Fruit fly (Drosophila melanogaster): ENCODE measurements around the gene RPA2.

The RPA2 gene

DNA sequence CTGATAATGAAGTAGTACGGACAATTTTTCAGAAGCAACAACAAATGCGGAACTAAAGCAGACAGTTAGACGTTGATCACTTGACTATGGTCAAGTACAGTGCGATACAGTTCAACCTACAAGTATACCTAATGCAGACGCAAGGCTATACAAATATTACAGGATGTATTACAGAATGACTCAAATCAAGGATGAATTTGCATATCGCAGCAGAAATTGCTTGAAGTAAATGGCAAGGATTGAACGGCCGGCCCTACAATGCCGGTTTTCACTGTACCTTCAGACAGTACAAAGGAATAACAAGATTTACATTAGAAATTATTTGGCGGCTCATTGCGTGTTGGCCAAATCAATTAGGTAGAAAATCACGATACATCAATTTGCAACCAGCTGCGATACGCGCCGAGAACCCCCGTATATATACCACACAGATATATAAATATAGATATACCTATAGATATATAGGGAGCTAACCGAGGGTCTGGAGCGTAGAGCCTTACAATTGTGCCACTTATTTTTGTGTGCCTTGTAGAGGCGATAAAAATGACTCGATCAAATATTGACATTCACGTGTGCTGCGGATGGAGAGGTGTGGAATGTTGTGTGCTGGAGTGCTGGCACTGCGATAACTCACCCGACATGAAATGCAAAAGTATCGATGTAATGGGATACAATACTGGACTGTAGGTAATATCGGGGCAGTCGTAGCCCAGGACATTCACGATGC is 44.4 kb downstream of the RPA2 start (continued):
- TF ChIP-seq CG31627 (GFP tag; optimal IDR thresholded peaks at IDR 0.05): no peak
- TF ChIP-seq CG11294 (GFP tag; IDR thresholded peaks at IDR 0.05): 0 out of 2 replicates have a peak, but pooled peaks have one; percentile 42
- TF ChIP-seq CG15336 (GFP tag; IDR thresholded peaks at IDR 0.05): peak; percentile 37; the same call in 1 of the 2 replicates

DNA sequence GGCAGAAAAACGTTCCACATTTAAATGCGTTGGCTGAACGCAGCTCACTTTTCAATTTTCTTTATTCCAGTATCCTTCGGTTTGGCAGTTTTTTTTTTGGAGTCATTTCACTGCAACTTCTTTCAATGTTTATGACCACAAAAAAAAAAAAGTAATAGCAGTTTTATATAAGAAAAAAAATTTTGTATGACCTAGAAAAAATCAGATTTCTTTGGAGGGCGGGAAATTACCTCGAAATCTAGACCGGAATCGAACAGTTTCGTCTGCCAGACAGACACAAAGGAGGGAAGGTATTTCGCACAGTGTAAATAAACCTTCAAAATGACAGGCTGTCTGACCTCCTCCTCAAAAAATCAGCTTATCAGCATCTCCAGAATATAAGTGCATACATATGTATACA is 45.5 kb downstream of the RPA2 start:
- TF ChIP-seq CG6276 (GFP tag; optimal IDR thresholded peaks at IDR 0.05) (no peak), net (GFP tag; optimal IDR thresholded peaks at IDR 0.05) (peak; percentile 0), Met (GFP tag; optimal IDR thresholded peaks at IDR 0.05) (peak; percentile 57), CG8632 (GFP tag; optimal IDR thresholded peaks at IDR 0.05) (peak; percentile 31), CG7368 (GFP tag; optimal IDR thresholded peaks at IDR 0.05) (peak; percentile 5), CG15336 (GFP tag; IDR thresholded peaks at IDR 0.05) (no peak), CG32006 (GFP tag; optimal IDR thresholded peaks at IDR 0.05) (no peak), topi (GFP tag; optimal IDR thresholded peaks at IDR 0.05) (peak; percentile 43), Blimp-1 (GFP tag; optimal IDR thresholded peaks at IDR 0.05) (no peak), achi (GFP tag; optimal IDR thresholded peaks at IDR 0.05) (no peak), CG34406 (GFP tag; optimal IDR thresholded peaks at IDR 0.05) (peak; percentile 25), esn (GFP tag; optimal IDR thresholded peaks at IDR 0.05) (peak; percentile 69), acj6 (GFP tag; optimal IDR thresholded peaks at IDR 0.05) (peak; percentile 19), Hr4 (GFP tag; optimal IDR thresholded peaks at IDR 0.05) (no peak), Smox (GFP tag; optimal IDR thresholded peaks at IDR 0.05) (no peak), CG6808 (GFP tag; optimal IDR thresholded peaks at IDR 0.05) (no peak), CG4318 (GFP tag; optimal IDR thresholded peaks at IDR 0.05) (no peak), eg (GFP tag; IDR thresholded peaks at IDR 0.05) (no peak), svp (GFP tag) (peak; percentile 97), Eip78C (GFP tag) (peak; percentile 70), Ets21C (GFP tag; optimal IDR thresholded peaks at IDR 0.05) (peak; percentile 16), Sox15 (GFP tag; optimal IDR thresholded peaks at IDR 0.05) (peak; percentile 12), CG3919 (GFP tag; optimal IDR thresholded peaks at IDR 0.05) (peak; percentile 14), vri (GFP tag; optimal IDR thresholded peaks at IDR 0.05) (peak; percentile 27), CG6792 (GFP tag; optimal IDR thresholded peaks at IDR 0.05) (peak; percentile 26), Sox102F (GFP tag; optimal IDR thresholded peaks at IDR 0.05) (peak; percentile 59), CG8319 (GFP tag; optimal IDR thresholded peaks at IDR 0.05) (peak; percentile 32), Hr39 (GFP tag; optimal IDR thresholded peaks at IDR 0.05) (peak; percentile 56), lz (GFP tag; optimal IDR thresholded peaks at IDR 0.05) (peak; percentile 47), Eip75B (GFP tag; optimal IDR thresholded peaks at IDR 0.05) (peak; percentile 28), pdm3 (GFP tag; optimal IDR thresholded peaks at IDR 0.05) (peak; percentile 42), CG31627 (GFP tag; optimal IDR thresholded peaks at IDR 0.05) (peak; percentile 48), Sox14 (GFP tag; optimal IDR thresholded peaks at IDR 0.05) (peak; percentile 21), cyc (GFP tag; optimal IDR thresholded peaks at IDR 0.05) (peak; percentile 12), Eip93F (GFP tag; optimal IDR thresholded peaks at IDR 0.05) (no peak)

DNA sequence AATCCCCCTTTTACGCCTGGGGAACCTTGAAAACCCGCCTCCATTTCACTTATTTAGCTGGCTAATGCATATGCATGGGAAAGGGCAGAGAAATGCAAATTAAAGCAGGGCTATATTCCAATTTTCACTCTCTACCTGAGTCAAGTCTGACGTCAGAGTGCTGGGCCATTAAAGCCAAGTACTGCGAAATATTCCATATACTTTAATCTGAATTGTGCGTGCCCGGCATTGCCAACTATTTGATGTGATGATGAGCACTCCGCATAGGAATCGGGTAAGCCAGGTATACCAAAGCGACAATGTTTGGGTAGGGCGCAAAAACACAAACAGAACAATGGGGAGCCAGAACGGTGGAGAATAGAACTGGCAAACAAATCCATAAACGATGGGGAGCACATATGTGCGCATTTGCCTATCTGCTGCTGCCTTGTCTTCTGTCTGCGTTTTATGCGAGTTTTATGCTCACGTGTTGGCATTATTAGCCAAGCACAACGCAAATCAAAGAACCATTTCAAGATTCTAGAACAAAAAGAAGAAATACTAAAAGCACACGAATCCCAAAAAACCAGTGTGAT is 46.3 kb downstream of the RPA2 start:
- TF ChIP-seq CG6276 (GFP tag; optimal IDR thresholded peaks at IDR 0.05) (peak; percentile 0), CG3032 (tag; optimal IDR thresholded peaks at IDR 0.05) (no peak), CG4318 (GFP tag; optimal IDR thresholded peaks at IDR 0.05) (no peak), Eip78C (GFP tag) (peak; percentile 11)
